Worm (Caenorhabditis elegans) whole organism, mixed stage, embryonic: ENCODE results near the gene F58B4.7.

ENCODE experiments used
- M03D4.4 ChIP-seq: sonication (generic microtip); optimal IDR thresholded peaks from 2 replicates; lab custom pipeline; 2017; ENCODE audit warnings: mild to moderate bottlenecking, missing genetic modification characterization, missing compliant biosample characterization
- blmp-1 ChIP-seq: fragments of 150-350 bp; optimal IDR thresholded peaks from 2 replicates; lab custom pipeline; 2014; ENCODE audit warnings: missing biosample characterization, missing genetic modification characterization
- ceh-39 ChIP-seq: fragments of 150-350 bp; optimal IDR thresholded peaks from 2 replicates; lab custom pipeline; 2014; ENCODE audit warnings: missing biosample characterization, missing genetic modification characterization
- ceh-43 ChIP-seq: fragments of 200-800 bp; sonication (Bioruptor generic); optimal IDR thresholded peaks from 2 replicates; lab custom pipeline; 2018; ENCODE audit warnings: mild to moderate bottlenecking, missing genetic modification characterization, moderate library complexity, missing compliant biosample characterization
- ceh-83 ChIP-seq: fragments of 200-800 bp; sonication (Bioruptor generic); optimal IDR thresholded peaks from 2 replicates; lab custom pipeline; 2018; ENCODE audit warnings: mild to moderate bottlenecking, missing genetic modification characterization, missing compliant biosample characterization
- ces-1 ChIP-seq: fragments of 150-350 bp; optimal IDR thresholded peaks from 2 replicates; lab custom pipeline; 2014; ENCODE audit warnings: missing biosample characterization, missing genetic modification reagents, missing genetic modification characterization
- cnd-1 ChIP-seq: fragments of 200-800 bp; sonication (Bioruptor generic); optimal IDR thresholded peaks from 2 replicates; lab custom pipeline; 2018; ENCODE audit warnings: mild to moderate bottlenecking, missing genetic modification characterization, missing compliant biosample characterization
- drap-1 ChIP-seq: fragments of 200-800 bp; sonication (Bioruptor generic); optimal IDR thresholded peaks from 3 replicates; lab custom pipeline; 2018; ENCODE audit warnings: mild to moderate bottlenecking, missing genetic modification characterization, missing compliant biosample characterization
- elt-1 ChIP-seq: sonication (generic microtip); optimal IDR thresholded peaks from 2 replicates; lab custom pipeline; 2017; ENCODE audit warnings: missing genetic modification characterization, mild to moderate bottlenecking, missing compliant biosample characterization, antibody characterized with exemption, moderate library complexity, borderline replicate concordance; ENCODE audit not compliant: insufficient read depth
- elt-3 ChIP-seq: fragments of 150-350 bp; optimal IDR thresholded peaks from 2 replicates; lab custom pipeline; 2014; ENCODE audit warnings: missing biosample characterization, missing genetic modification characterization
- flh-1 ChIP-seq: fragments of 200-800 bp; sonication (Bioruptor generic); optimal IDR thresholded peaks from 2 replicates; lab custom pipeline; 2018; ENCODE audit warnings: mild to moderate bottlenecking, missing genetic modification characterization, moderate library complexity, missing compliant biosample characterization
- lin-13 ChIP-seq: fragments of 150-350 bp; optimal IDR thresholded peaks from 2 replicates; lab custom pipeline; 2014; ENCODE audit warnings: missing biosample characterization, missing genetic modification characterization
- lin-32 ChIP-seq: fragments of 200-800 bp; sonication (Bioruptor generic); optimal IDR thresholded peaks from 2 replicates; lab custom pipeline; 2018; ENCODE audit warnings: mild to moderate bottlenecking, missing genetic modification characterization, missing compliant biosample characterization
- lsy-2 ChIP-seq: fragments of 150-350 bp; optimal IDR thresholded peaks from 2 replicates; lab custom pipeline; 2014; ENCODE audit warnings: missing biosample characterization, missing genetic modification characterization
- mab-5 ChIP-seq: fragments of 150-350 bp; optimal IDR thresholded peaks from 2 replicates; lab custom pipeline; 2014; ENCODE audit warnings: missing biosample characterization, missing genetic modification characterization
- mep-1 ChIP-seq: fragments of 150-350 bp; optimal IDR thresholded peaks from 2 replicates; lab custom pipeline; 2017; ENCODE audit warnings: missing biosample characterization, missing genetic modification reagents, missing genetic modification characterization, inconsistent platforms
- mls-2 ChIP-seq: sonication (generic microtip); optimal IDR thresholded peaks from 2 replicates; lab custom pipeline; 2016; ENCODE audit warnings: mild to moderate bottlenecking, missing genetic modification characterization, moderate library complexity, missing compliant biosample characterization
- nhr-12 ChIP-seq: fragments of 150-350 bp; optimal IDR thresholded peaks from 2 replicates; lab custom pipeline; 2014; ENCODE audit warnings: missing biosample characterization, missing genetic modification characterization
- nhr-2 ChIP-seq: fragments of 150-350 bp; optimal IDR thresholded peaks from 2 replicates; lab custom pipeline; 2014; ENCODE audit warnings: missing biosample characterization, missing genetic modification characterization
- nhr-237 ChIP-seq: fragments of 150-350 bp; optimal IDR thresholded peaks from 2 replicates; lab custom pipeline; 2014; ENCODE audit warnings: missing biosample characterization, missing genetic modification characterization
- nhr-28 ChIP-seq: fragments of 150-350 bp; optimal IDR thresholded peaks from 2 replicates; lab custom pipeline; 2014; ENCODE audit warnings: missing biosample characterization, missing genetic modification characterization
- pha-4 ChIP-seq: fragments of 150-350 bp; optimal IDR thresholded peaks from 2 replicates; lab custom pipeline; 2018; ENCODE audit warnings: missing biosample characterization, missing genetic modification reagents, missing genetic modification characterization
- sem-2 ChIP-seq: fragments of 200-800 bp; sonication (Bioruptor generic); optimal IDR thresholded peaks from 2 replicates; lab custom pipeline; 2018; ENCODE audit warnings: mild to moderate bottlenecking, missing genetic modification characterization, missing compliant biosample characterization
- sptf-1 ChIP-seq: sonication (generic microtip); optimal IDR thresholded peaks from 2 replicates; lab custom pipeline; 2017; ENCODE audit warnings: mild to moderate bottlenecking, missing genetic modification characterization, moderate library complexity, missing compliant biosample characterization
- tbx-8 ChIP-seq: fragments of 200-800 bp; sonication (Bioruptor generic); optimal IDR thresholded peaks from 2 replicates; lab custom pipeline; 2018; ENCODE audit warnings: mild to moderate bottlenecking, missing genetic modification characterization, moderate library complexity, missing compliant biosample characterization
- unc-120 ChIP-seq: sonication (generic microtip); optimal IDR thresholded peaks from 2 replicates; lab custom pipeline; 2017; ENCODE audit warnings: missing genetic modification characterization, missing compliant biosample characterization; ENCODE audit not compliant: poor library complexity, severe bottlenecking
- zip-8 ChIP-seq: fragments of 150-350 bp; optimal IDR thresholded peaks from 2 replicates; lab custom pipeline; 2014; ENCODE audit warnings: missing biosample characterization, missing genetic modification characterization
- ztf-11 ChIP-seq: fragments of 150-350 bp; optimal IDR thresholded peaks from 2 replicates; lab custom pipeline; 2014; ENCODE audit warnings: missing biosample characterization, missing genetic modification characterization

Gene F58B4.7

DNA sequence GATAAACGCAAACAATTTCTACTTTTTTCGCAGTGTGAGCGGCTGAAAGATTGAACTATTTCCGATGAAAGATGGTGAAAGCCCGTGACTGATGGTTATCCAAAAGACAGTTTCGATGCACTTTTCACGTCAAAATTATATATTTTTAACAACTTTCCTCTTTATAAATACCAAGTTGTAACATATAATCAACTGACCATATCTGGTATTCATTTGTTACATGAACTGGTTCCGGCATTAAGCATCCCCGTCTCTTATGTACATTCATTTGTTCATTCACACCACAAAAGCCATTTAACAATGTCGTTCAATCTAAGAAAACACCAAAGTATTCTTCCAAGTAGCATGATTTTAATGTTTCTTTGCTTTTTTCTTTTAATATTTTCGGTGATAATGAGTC, 39.7 kb downstream of the F58B4.7 start, which contains the start of gene F32D8.2:
TSS of gene F32D8.2 (plus strand) at position 301 of the 400 bp plus-strand sequence.
- no peak for TF ChIP-seq lin-13 (tag; lab: Kevin White, UChicago)
- TF ChIP-seq M03D4.4 (tag; lab: Kevin White, UChicago): no peak

DNA sequence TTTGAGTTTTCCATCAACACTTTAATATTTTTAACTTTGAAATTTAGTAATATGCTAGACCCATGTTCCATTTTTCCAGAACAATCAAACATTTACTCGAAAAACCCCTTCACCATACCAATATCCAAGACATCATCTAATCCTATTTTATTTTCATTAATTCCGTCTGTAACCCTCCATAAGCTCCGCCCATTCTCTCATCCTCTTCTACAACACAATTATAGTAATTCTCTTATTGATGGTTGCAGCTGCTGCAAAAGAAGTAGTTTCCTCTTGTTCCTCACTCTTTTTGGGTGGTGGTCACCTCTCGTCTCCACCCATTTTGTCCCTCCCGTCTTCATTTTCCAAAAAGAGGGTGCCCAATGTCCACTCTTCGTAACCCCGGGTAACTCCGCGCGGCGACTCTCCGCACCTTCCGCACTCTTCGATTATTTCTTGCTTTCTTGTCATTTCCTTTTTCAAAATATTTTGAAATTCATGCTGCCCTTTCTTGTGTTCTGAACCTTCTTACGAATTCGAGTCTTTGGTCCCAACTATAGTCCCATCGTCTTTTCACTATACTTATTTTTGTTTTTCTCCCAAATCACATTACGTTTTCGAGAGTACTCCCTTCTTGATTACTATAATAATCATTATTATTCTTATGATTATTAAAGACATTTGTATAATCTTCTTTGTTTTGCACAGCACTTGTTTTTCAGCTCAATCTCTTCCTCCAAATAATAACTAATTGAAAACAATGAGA, 42.8 kb downstream of the F58B4.7 start, which contains the start of gene F32D8.1:
TSS of gene F32D8.1 (plus strand) at position 695 of the 745 bp plus-strand sequence.
- TF ChIP-seq sem-2 (GFP tag; lab: Kevin White, UChicago) (no peak), sptf-1 (no peak), ces-1 (GFP tag; lab: Kevin White, UChicago) (peak; percentile 97)

DNA sequence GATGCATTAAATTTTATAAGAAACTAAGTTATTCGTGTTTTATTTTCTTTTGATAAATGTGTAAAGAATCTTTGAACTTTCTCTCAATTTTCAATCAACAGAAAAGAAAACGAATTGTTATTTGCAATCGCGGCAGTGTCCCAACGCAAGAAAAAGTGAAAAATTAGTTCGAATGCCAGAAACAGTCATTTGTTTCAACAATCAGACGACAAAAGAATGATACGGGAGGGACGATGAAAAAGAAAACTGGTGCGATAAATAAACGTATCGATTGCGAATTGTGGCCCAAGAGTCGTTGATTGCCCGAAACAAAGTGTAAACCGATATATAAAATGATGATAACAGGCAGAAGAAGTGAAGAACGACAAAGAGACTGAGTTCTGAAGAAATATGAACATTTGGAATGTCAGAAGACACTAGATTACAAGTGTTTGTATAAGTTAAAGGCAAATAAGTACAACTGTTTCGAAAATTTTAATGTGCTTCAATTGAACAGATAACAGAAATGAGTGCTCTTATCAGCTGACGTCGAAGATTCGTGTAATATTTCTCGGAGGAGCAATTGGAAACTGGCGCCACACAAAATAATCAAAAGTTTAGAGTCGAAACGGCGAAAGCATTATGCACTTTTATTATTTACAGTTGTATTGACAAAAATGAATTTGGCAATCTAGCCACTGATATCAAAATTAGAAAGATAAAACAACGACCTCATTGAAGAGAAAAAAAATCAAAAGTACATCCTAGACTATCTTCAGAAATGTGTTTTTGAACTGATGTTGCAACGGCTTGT, 45.1 kb downstream of the F58B4.7 start:
- TF ChIP-seq zip-8 (no peak), ceh-39 (no peak), sptf-1 (no peak), ceh-43 (no peak), M03D4.4 (tag; lab: Kevin White, UChicago) (no peak), lin-13 (tag; lab: Kevin White, UChicago) (no peak), nhr-28 (no peak), ceh-83 (GFP tag; lab: Kevin White, UChicago) (no peak), ztf-11 (no peak), tbx-8 (GFP tag; lab: Kevin White, UChicago) (no peak), unc-120 (tag; lab: Kevin White, UChicago) (no peak), nhr-2 (tag; lab: Kevin White, UChicago) (no peak), drap-1 (no peak), lsy-2 (tag; lab: Kevin White, UChicago) (no peak), mab-5 (tag; lab: Kevin White, UChicago) (no peak), ces-1 (GFP tag; lab: Kevin White, UChicago) (no peak), elt-1 (tag; lab: Kevin White, UChicago) (no peak), flh-1 (GFP tag; lab: Kevin White, UChicago) (no peak)

DNA sequence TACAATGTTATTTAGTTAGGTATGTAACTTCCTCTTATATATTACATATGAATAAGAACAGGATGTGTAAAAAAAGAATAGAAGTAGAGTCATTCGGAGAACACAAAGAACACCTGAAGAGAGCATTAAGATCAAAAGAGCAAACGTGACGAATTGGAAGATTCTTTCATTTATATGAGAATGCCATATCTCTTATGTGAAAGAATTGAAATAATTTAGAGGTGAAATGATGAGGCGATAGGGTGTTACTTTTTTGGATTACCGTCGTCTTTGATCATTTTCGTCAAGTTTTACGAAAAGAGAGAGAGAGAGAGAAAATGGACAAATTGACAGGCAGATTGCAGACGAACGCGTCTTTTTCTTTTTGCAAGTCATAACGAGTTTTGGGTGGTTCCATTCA, 46.6 kb downstream of the F58B4.7 start:
- no peak for TF ChIP-seq blmp-1
- TF ChIP-seq unc-120 (tag; lab: Kevin White, UChicago): no peak
- TF ChIP-seq nhr-237 (tag; lab: Kevin White, UChicago): no peak
- TF ChIP-seq mep-1 (tag; lab: Kevin White, UChicago): no peak
- TF ChIP-seq drap-1: no peak
- no peak for TF ChIP-seq M03D4.4 (tag; lab: Kevin White, UChicago)
- TF ChIP-seq nhr-2 (tag; lab: Kevin White, UChicago): no peak
- TF ChIP-seq lin-32 (GFP tag; lab: Kevin White, UChicago): no peak
- TF ChIP-seq ceh-43: no peak
- no peak for TF ChIP-seq elt-3 (tag; lab: Kevin White, UChicago)
- TF ChIP-seq cnd-1 (tag; lab: Kevin White, UChicago): no peak
- no peak for TF ChIP-seq lsy-2 (tag; lab: Kevin White, UChicago)
- no peak for TF ChIP-seq ztf-11
- no peak for TF ChIP-seq sem-2 (GFP tag; lab: Kevin White, UChicago)
- TF ChIP-seq elt-1 (tag; lab: Kevin White, UChicago): no peak
- TF ChIP-seq nhr-12 (tag; lab: Kevin White, UChicago): no peak
- TF ChIP-seq mls-2: no peak
- no peak for TF ChIP-seq pha-4

DNA sequence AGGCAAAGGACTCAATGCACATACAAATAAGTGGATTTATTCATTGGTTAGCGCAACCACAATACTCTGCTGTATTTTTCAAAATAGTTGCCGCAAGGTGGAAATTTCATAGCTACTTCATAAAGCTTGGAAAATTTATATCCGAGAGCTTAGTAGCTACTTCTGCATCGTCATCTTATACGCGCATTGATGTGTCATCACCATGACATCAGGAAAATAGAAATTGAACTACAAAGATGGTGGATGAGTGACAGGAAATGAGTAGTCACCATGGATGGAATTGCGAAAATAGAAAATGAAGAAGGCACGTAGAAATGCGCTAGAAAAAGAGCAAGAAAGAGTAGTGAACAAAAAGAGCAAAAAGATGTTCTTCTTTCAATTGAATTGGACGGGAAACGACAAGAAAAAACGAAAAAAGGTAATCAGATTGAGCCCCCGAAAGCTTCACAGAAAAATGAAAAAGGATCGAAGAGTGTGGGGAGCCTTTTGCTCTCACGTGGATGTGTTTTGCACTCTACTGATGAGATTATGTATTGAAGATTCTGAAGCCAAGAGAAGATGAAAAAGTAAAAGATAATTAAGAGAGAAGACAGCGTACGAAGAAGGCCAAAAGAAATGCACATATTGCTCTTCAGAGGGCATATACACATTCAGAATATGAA, 48.1 kb downstream of the F58B4.7 start:
- TF ChIP-seq ztf-11 (no peak), ces-1 (GFP tag; lab: Kevin White, UChicago) (peak; percentile 67)
